Fruit fly (Drosophila melanogaster): ENCODE data around the gene Eig71Ek.

DNA sequence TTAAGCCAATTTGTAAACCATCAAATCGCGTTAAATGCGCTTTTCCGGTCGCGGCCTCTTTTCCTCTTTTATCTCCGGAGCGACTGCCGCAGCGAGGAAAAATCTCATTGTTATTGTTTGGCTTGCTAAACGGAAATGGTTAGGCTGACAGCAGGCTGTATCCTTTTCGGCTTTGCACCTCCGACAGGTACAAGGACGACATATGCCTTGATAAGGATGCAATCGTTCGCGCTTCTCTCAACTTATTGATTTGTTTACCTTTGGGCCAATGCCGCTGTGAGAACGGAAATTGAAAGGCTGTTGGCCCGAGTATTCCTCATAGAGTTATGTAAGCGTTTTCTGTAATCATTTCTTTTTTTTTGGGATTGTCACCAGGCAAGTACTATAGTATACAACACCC is 22.5 kb upstream of the Eig71Ek start:
- TF ChIP-seq Sp1 (GFP tag; optimal IDR thresholded peaks at IDR 0.05) = no peak
- no peak for TF ChIP-seq Abd-B (GFP tag; optimal IDR thresholded peaks at IDR 0.05)
- no peak for TF ChIP-seq Hr78 (GFP tag; optimal IDR thresholded peaks at IDR 0.05)
- TF ChIP-seq h (GFP tag; optimal IDR thresholded peaks at IDR 0.05) = no peak
